Worm (Caenorhabditis elegans) whole organism, L4 larva: ENCODE measurements around the gene srj-38.

Experiments used
- F49E8.2 ChIP-seq: sonication (generic microtip); optimal IDR thresholded peaks from 2 replicates; lab custom pipeline; 2016; ENCODE audit warnings: missing compliant biosample characterization, mild to moderate bottlenecking, missing genetic modification characterization, borderline replicate concordance
- R02D3.7 ChIP-seq: fragments of 150-350 bp; sonication (generic microtip); optimal IDR thresholded peaks from 3 replicates; lab custom pipeline; 2014; ENCODE audit warnings: missing biosample characterization, missing genetic modification characterization
- aly-2 ChIP-seq: sonication (generic microtip); optimal IDR thresholded peaks from 2 replicates; lab custom pipeline; 2018; ENCODE audit warnings: missing biosample characterization, missing genetic modification characterization
- ceh-62 ChIP-seq: sonication (generic microtip); optimal IDR thresholded peaks from 2 replicates; lab custom pipeline; 2017; ENCODE audit warnings: missing biosample characterization, missing genetic modification characterization
- egl-27 ChIP-seq: sonication (generic microtip); optimal IDR thresholded peaks from 3 replicates; lab custom pipeline; 2017; ENCODE audit warnings: missing biosample characterization, missing genetic modification reagents, missing genetic modification characterization
- lsy-2 ChIP-seq, 2 experiments: fragments of 150-350 bp in 1 of 2; sonication (generic microtip) in 1 of 2; optimal IDR thresholded peaks; 2 replicates each; lab custom pipeline; 2014 to 2017; ENCODE audit warnings: missing biosample characterization in 2 of 2, missing genetic modification characterization in 2 of 2
- mdt-29 ChIP-seq: fragments of 200-800 bp; sonication (Bioruptor generic); IDR thresholded peaks from 2 replicates; pipeline ENCODE4 v1.3.6; 2022; ENCODE audit warnings: missing genetic modification reagents, missing genetic modification characterization, missing compliant biosample characterization
- snpc-4 ChIP-seq: fragments of 150-350 bp; optimal IDR thresholded peaks from 2 replicates; lab custom pipeline; 2014; ENCODE audit warnings: missing biosample characterization, missing genetic modification characterization
- unc-39 ChIP-seq: sonication (generic microtip); optimal IDR thresholded peaks from 2 replicates; lab custom pipeline; 2017; ENCODE audit warnings: missing biosample characterization, missing genetic modification characterization
- unc-62 ChIP-seq, 3 experiments: fragments of 150-350 bp in 1 of 3; sonication (generic microtip); optimal IDR thresholded peaks in 2 of 3; peaks in 1 of 3; 1 replicate in 1 of 3; 2 replicates in 2 of 3; lab custom pipeline; 2014 to 2017; ENCODE audit warnings: missing biosample characterization in 3 of 3, missing genetic modification characterization in 3 of 3, missing genetic modification reagents in 3 of 3, missing genotype in 1 of 3

DNA sequence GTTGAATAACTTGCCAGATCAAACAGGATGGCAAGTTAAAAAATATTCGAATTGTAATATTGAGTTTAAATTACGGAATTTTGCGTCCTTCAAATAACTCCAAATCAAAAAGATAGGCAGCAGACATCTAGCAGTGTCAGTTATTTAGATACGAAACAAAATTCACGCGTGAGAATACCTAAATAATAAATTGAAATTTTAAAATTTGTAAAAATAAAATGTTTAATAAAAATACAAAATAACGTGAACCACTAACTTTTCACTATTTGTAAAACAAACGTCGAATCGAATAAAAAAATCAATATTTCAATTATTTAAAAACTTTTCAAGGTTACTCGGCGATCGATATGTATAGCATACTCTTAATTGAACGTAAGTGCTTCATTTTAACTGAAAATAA, 8.3 kb downstream of the srj-38 start, which contains the start of gene T02B11.9:
- TF ChIP-seq snpc-4 (no peak), ceh-62 (tag; lab: Kevin White, UChicago) (no peak), F49E8.2 (tag; lab: Kevin White, UChicago) (no peak), unc-39 (tag; lab: Kevin White, UChicago) (no peak), lsy-2 (tag; optimal IDR thresholded peaks at IDR 0.05; lab: Kevin White, UChicago) (no peak), unc-62 (GFP tag; optimal IDR thresholded peaks at IDR 0.05 in 1 of 2; lab: Kevin White, UChicago) (no peak), unc-62 (tag; optimal IDR thresholded peaks at IDR 0.05; lab: Kevin White, UChicago) (no peak), aly-2 (tag; lab: Kevin White, UChicago) (no peak), R02D3.7 (tag; lab: Kevin White, UChicago) (no peak), mdt-29 (no peak), egl-27 (no peak)
